Fruit fly (Drosophila melanogaster) whole organism, pupa: ENCODE data around the gene RpL30.

Source experiments
- CG10348 ChIP-seq: fragments of 200-800 bp; sonication (Bioruptor generic); IDR thresholded peaks from 2 replicates; pipeline ENCODE4 v1.3.6; 2022; ENCODE audit warnings: missing biosample characterization, missing genetic modification characterization
- CG12605 ChIP-seq: fragments of 200-800 bp; sonication (Bioruptor generic); IDR thresholded peaks from 2 replicates; pipeline ENCODE4 v1.3.6; 2022; ENCODE audit warnings: missing biosample characterization, missing genetic modification characterization
- CG13204 ChIP-seq: fragments of 200-800 bp; sonication (Bioruptor generic); optimal IDR thresholded peaks from 2 replicates; lab custom pipeline; 2018; ENCODE audit warnings: missing biosample characterization, mild to moderate bottlenecking, missing genetic modification characterization, moderate library complexity
- CG14655 ChIP-seq: fragments of 200-800 bp; sonication (Bioruptor generic); optimal IDR thresholded peaks from 3 replicates; lab custom pipeline; 2017; ENCODE audit warnings: mild to moderate bottlenecking, missing biosample characterization, missing genetic modification reagents, missing genetic modification characterization
- CG15710 ChIP-seq: fragments of 200-800 bp; sonication (Bioruptor generic); optimal IDR thresholded peaks from 2 replicates; lab custom pipeline; 2018; ENCODE audit warnings: missing biosample characterization, mild to moderate bottlenecking, missing genetic modification characterization, moderate library complexity
- CG17806 ChIP-seq: fragments of 200-800 bp; sonication (Bioruptor generic); optimal IDR thresholded peaks from 2 replicates; lab custom pipeline; 2018; ENCODE audit warnings: missing biosample characterization, mild to moderate bottlenecking, missing genetic modification characterization, moderate library complexity
- CG32121 ChIP-seq: fragments of 200-800 bp; sonication (Bioruptor generic); IDR thresholded peaks from 2 replicates; pipeline ENCODE4 v1.3.6; 2022; ENCODE audit warnings: missing biosample characterization, missing genetic modification characterization
- CG34367 ChIP-seq: fragments of 200-800 bp; sonication (Bioruptor generic); optimal IDR thresholded peaks from 2 replicates; lab custom pipeline; 2018; ENCODE audit warnings: missing biosample characterization, mild to moderate bottlenecking, missing genetic modification characterization
- CG4496 ChIP-seq: fragments of 200-800 bp; sonication (Bioruptor generic); IDR thresholded peaks from 3 replicates; pipeline ENCODE4 v1.3.6; 2022; ENCODE audit warnings: missing biosample characterization, missing genetic modification characterization
- CG8159 ChIP-seq: fragments of 200-800 bp; sonication (Bioruptor generic); optimal IDR thresholded peaks from 3 replicates; lab custom pipeline; 2018; ENCODE audit warnings: missing biosample characterization, mild to moderate bottlenecking, missing genetic modification characterization, moderate library complexity
- CG8301 ChIP-seq: fragments of 200-800 bp; sonication (Bioruptor generic); optimal IDR thresholded peaks from 2 replicates; lab custom pipeline; 2018; ENCODE audit warnings: missing biosample characterization, mild to moderate bottlenecking, missing genetic modification characterization
- CG9948 ChIP-seq: fragments of 200-800 bp; sonication (Bioruptor generic); optimal IDR thresholded peaks from 2 replicates; lab custom pipeline; 2018; ENCODE audit warnings: missing biosample characterization, mild to moderate bottlenecking, missing genetic modification characterization, moderate library complexity
- D1 ChIP-seq: fragments of 200-800 bp; sonication (Bioruptor generic); optimal IDR thresholded peaks from 2 replicates; lab custom pipeline; 2018; ENCODE audit warnings: missing biosample characterization, mild to moderate bottlenecking, missing genetic modification characterization, moderate library complexity
- EcR ChIP-seq: fragments of 200-800 bp; sonication (Bioruptor generic); optimal IDR thresholded peaks from 3 replicates; lab custom pipeline; 2019; ENCODE audit warnings: missing biosample characterization, missing genetic modification characterization, mild to moderate bottlenecking, moderate library complexity, missing genetic modification reagents
- Ets98B ChIP-seq: fragments of 200-800 bp; sonication (Bioruptor generic); IDR thresholded peaks from 2 replicates; pipeline ENCODE4 v1.3.6; 2022; ENCODE audit warnings: missing biosample characterization, missing genetic modification characterization
- Pif1A ChIP-seq: fragments of 200-800 bp; sonication (Bioruptor generic); optimal IDR thresholded peaks from 3 replicates; lab custom pipeline; 2016; ENCODE audit warnings: missing biosample characterization, missing genetic modification characterization
- Pif1B ChIP-seq: fragments of 200-800 bp; sonication (Bioruptor generic); optimal IDR thresholded peaks from 3 replicates; lab custom pipeline; 2016; ENCODE audit warnings: missing biosample characterization, missing genetic modification characterization
- Snoo ChIP-seq: fragments of 200-800 bp; sonication (Bioruptor generic); optimal IDR thresholded peaks from 3 replicates; lab custom pipeline; 2017; ENCODE audit warnings: missing biosample characterization, mild to moderate bottlenecking, missing genetic modification characterization, inconsistent platforms
- fd96Ca ChIP-seq: fragments of 200-800 bp; sonication (Bioruptor generic); IDR thresholded peaks from 3 replicates; pipeline ENCODE4 v1.3.6; 2022; ENCODE audit warnings: missing biosample characterization, missing genetic modification characterization
- gl ChIP-seq: fragments of 200-800 bp; sonication (Bioruptor generic); optimal IDR thresholded peaks from 2 replicates; lab custom pipeline; 2018; ENCODE audit warnings: missing biosample characterization, mild to moderate bottlenecking, missing genetic modification characterization
- rn ChIP-seq: fragments of 200-800 bp; sonication (Bioruptor generic); IDR thresholded peaks from 2 replicates; pipeline ENCODE4 v1.3.6; 2022; ENCODE audit warnings: missing biosample characterization, missing genetic modification characterization

RpL30 gene

dm6 chr2L:19009130-19009529 lies at the start of gene RpL30:
Gene RpL30 (minus strand): TSS chr2L:19009306.
- TF ChIP-seq D1 (tag; lab: Kevin White, UChicago) (no peak), EcR (GFP tag; lab: Kevin White, UChicago) (peak; percentile 31), rn (peak; percentile 40; the same call in 1 of the 2 replicates), CG32121 (GFP tag; lab: Robert Waterston, UW) (peak; percentile 60; the same call in 1 of the 2 replicates), CG34367 (peak; percentile 79), CG4496 (GFP tag; lab: Robert Waterston, UW) (peak; percentile 83), CG14655 (GFP tag; lab: Kevin White, UChicago) (peak; percentile 51), Snoo (peak; percentile 90), CG10348 (no peak), CG9948 (tag; lab: Kevin White, UChicago) (peak; percentile 31), gl (tag; lab: Kevin White, UChicago) (peak; percentile 76), Pif1A (GFP tag; lab: Kevin White, UChicago) (peak; percentile 71), Pif1B (GFP tag; lab: Kevin White, UChicago) (peak; percentile 63), CG13204 (GFP tag; lab: Kevin White, UChicago) (peak; percentile 79), CG8159 (tag; lab: Kevin White, UChicago) (peak; percentile 66), fd96Ca (GFP tag; lab: Robert Waterston, UW) (no peak; the same call in 2 of the 3 replicates), CG17806 (tag; lab: Kevin White, UChicago) (peak; percentile 44), Ets98B (GFP tag; lab: Robert Waterston, UW) (peak; percentile 78), CG15710 (tag; lab: Kevin White, UChicago) (peak; percentile 60), CG12605 (GFP tag; lab: Robert Waterston, UW) (peak; percentile 91), CG8301 (tag; lab: Kevin White, UChicago) (peak; percentile 56)

dm6 chr2L:19057799-19058198 lies 48.7 kb upstream of the RpL30 start:
- TF ChIP-seq CG8301 (tag; lab: Kevin White, UChicago) (no peak), Pif1B (GFP tag; lab: Kevin White, UChicago) (no peak), CG15710 (tag; lab: Kevin White, UChicago) (no peak), CG13204 (GFP tag; lab: Kevin White, UChicago) (no peak), CG4496 (GFP tag; lab: Robert Waterston, UW) (no peak), CG32121 (GFP tag; lab: Robert Waterston, UW) (no peak), D1 (tag; lab: Kevin White, UChicago) (no peak), CG34367 (no peak), Ets98B (GFP tag; lab: Robert Waterston, UW) (no peak), CG12605 (GFP tag; lab: Robert Waterston, UW) (no peak), Pif1A (GFP tag; lab: Kevin White, UChicago) (no peak), fd96Ca (GFP tag; lab: Robert Waterston, UW) (no peak), CG10348 (no peak), CG9948 (tag; lab: Kevin White, UChicago) (no peak)

- TF ChIP-seq CG4496 (GFP tag; lab: Robert Waterston, UW) (no peak), fd96Ca (GFP tag; lab: Robert Waterston, UW) (no peak), CG8159 (tag; lab: Kevin White, UChicago) (no peak), Snoo (no peak), CG32121 (GFP tag; lab: Robert Waterston, UW) (no peak), CG15710 (tag; lab: Kevin White, UChicago) (no peak), CG13204 (GFP tag; lab: Kevin White, UChicago) (no peak), CG34367 (no peak), Pif1B (GFP tag; lab: Kevin White, UChicago) (no peak), gl (tag; lab: Kevin White, UChicago) (no peak), CG12605 (GFP tag; lab: Robert Waterston, UW) (no peak), CG17806 (tag; lab: Kevin White, UChicago) (no peak)
- TF ChIP-seq, all 21 proteins: peak for 0
Measured at dm6 chr2L:19054516-19054887, 45.4 kb upstream of the RpL30 start.

dm6 chr2L:19053860-19054515 lies 44.9 kb upstream of the RpL30 start, which contains the start of gene CG10492:
Gene CG10492 (plus strand): TSS chr2L:19054078.
- peak; percentile 31; the same call in 2 of the 3 replicates for TF ChIP-seq CG4496 (GFP tag; lab: Robert Waterston, UW)
- no peak for TF ChIP-seq Pif1A (GFP tag; lab: Kevin White, UChicago)
- TF ChIP-seq, all 21 proteins: peak for 1

- TF ChIP-seq rn (peak; percentile 76), CG15710 (tag; lab: Kevin White, UChicago) (peak; percentile 77), CG8159 (tag; lab: Kevin White, UChicago) (peak; percentile 75), CG9948 (tag; lab: Kevin White, UChicago) (peak; percentile 74), CG32121 (GFP tag; lab: Robert Waterston, UW) (peak; percentile 87), Ets98B (GFP tag; lab: Robert Waterston, UW) (peak; percentile 78), CG8301 (tag; lab: Kevin White, UChicago) (peak; percentile 71), CG17806 (tag; lab: Kevin White, UChicago) (peak; percentile 78), CG12605 (GFP tag; lab: Robert Waterston, UW) (peak; percentile 64; the same call in 1 of the 2 replicates), CG34367 (peak; percentile 61), gl (tag; lab: Kevin White, UChicago) (peak; percentile 39), Pif1A (GFP tag; lab: Kevin White, UChicago) (no peak), CG4496 (GFP tag; lab: Robert Waterston, UW) (peak; percentile 93), fd96Ca (GFP tag; lab: Robert Waterston, UW) (peak; percentile 45; the same call in 1 of the 3 replicates), Snoo (peak; percentile 60), CG14655 (GFP tag; lab: Kevin White, UChicago) (no peak), D1 (tag; lab: Kevin White, UChicago) (no peak), CG10348 (no peak), EcR (GFP tag; lab: Kevin White, UChicago) (no peak), Pif1B (GFP tag; lab: Kevin White, UChicago) (no peak), CG13204 (GFP tag; lab: Kevin White, UChicago) (no peak)
Measured at dm6 chr2L:19051534-19052100, 42.5 kb upstream of the RpL30 start, which contains the start of gene Rpn3. Gene Rpn3 (plus strand): TSS chr2L:19051790.
